Fruit fly (Drosophila melanogaster): ENCODE measurements around the gene pum.
A peak's percentile ranks its signal among the peaks of the same experiment; 100 is the strongest.

Gene pum

dm6 chr3R:9064874-9065273 lies 172.6 kb downstream of the pum start, which contains the start of the genes beag and Ada (continued):
- TF ChIP-seq ash1 (GFP tag; optimal IDR thresholded peaks at IDR 0.05) (no peak), trh (GFP tag; optimal IDR thresholded peaks at IDR 0.05) (no peak), crc (GFP tag; optimal IDR thresholded peaks at IDR 0.05) (no peak), mld (GFP tag; IDR thresholded peaks at IDR 0.05; ENCODE audit: partially characterized antibody) (no peak), CG12769 (tag; optimal IDR thresholded peaks at IDR 0.05) (no peak), fd3F (GFP tag; optimal IDR thresholded peaks at IDR 0.05) (no peak), Chrac-16 (GFP tag; optimal IDR thresholded peaks at IDR 0.05) (peak; percentile 1), btn (GFP tag; optimal IDR thresholded peaks at IDR 0.05) (no peak), lilli (GFP tag; optimal IDR thresholded peaks at IDR 0.05) (peak; percentile 67), salm (tag; optimal IDR thresholded peaks at IDR 0.05) (no peak), Dref (GFP tag; IDR thresholded peaks at IDR 0.05) (peak; percentile 90), yki (optimal IDR thresholded peaks at IDR 0.05) (no peak), CG10543 (GFP tag; optimal IDR thresholded peaks at IDR 0.05) (peak; percentile 8), CrebB (tag; optimal IDR thresholded peaks at IDR 0.05) (peak; percentile 5), knrl (GFP tag; IDR thresholded peaks at IDR 0.05; ENCODE audit: partially characterized antibody) (peak; percentile 34; the same call in 1 of the 3 replicates), BtbVII (GFP tag; optimal IDR thresholded peaks at IDR 0.05) (no peak), CG7786 (GFP tag; optimal IDR thresholded peaks at IDR 0.05) (peak; percentile 25), CG10209 (GFP tag; optimal IDR thresholded peaks at IDR 0.05) (no peak), CG17385 (GFP tag; optimal IDR thresholded peaks at IDR 0.05) (peak; percentile 99), cato (GFP tag; optimal IDR thresholded peaks at IDR 0.05; ENCODE audit: borderline replicate concordance) (no peak), CG14667 (GFP tag; IDR thresholded peaks at IDR 0.05) (no peak), Rfx (GFP tag; IDR thresholded peaks at IDR 0.05) (peak; percentile 82), dan (GFP tag; IDR thresholded peaks at IDR 0.05) (no peak), CG7271 (tag; optimal IDR thresholded peaks at IDR 0.05) (no peak), CG17361 (GFP tag; IDR thresholded peaks at IDR 0.05) (no peak), Blimp-1 (GFP tag; optimal IDR thresholded peaks at IDR 0.05) (no peak), NK7.1 (GFP tag; optimal IDR thresholded peaks at IDR 0.05) (no peak), CG15479 (GFP tag; optimal IDR thresholded peaks at IDR 0.05) (no peak), CG4424 (GFP tag; optimal IDR thresholded peaks at IDR 0.05) (peak; percentile 36), twi (tag; optimal IDR thresholded peaks at IDR 0.05) (peak; percentile 36), Optix (GFP tag; IDR thresholded peaks at IDR 0.05) (no peak), jigr1 (GFP tag; IDR thresholded peaks at IDR 0.05) (no peak), NC2β (GFP tag; optimal IDR thresholded peaks at IDR 0.05) (no peak), CG33557 (GFP tag; optimal IDR thresholded peaks at IDR 0.05) (no peak), Hr39 (optimal IDR thresholded peaks at IDR 0.05) (no peak), org-1 (GFP tag; optimal IDR thresholded peaks at IDR 0.05) (no peak), nerfin-1 (tag; optimal IDR thresholded peaks at IDR 0.05) (peak; percentile 34), Dbx (GFP tag; IDR thresholded peaks at IDR 0.05) (peak; percentile 28; the same call in 1 of the 3 replicates), Gug (GFP tag; IDR thresholded peaks at IDR 0.05) (no peak), CG17186 (GFP tag; optimal IDR thresholded peaks at IDR 0.05) (peak; percentile 47), Stat92E (GFP tag; optimal IDR thresholded peaks at IDR 0.05) (peak in 1 of 3 experiments; percentile 59), seq (GFP tag; IDR thresholded peaks at IDR 0.05) (no peak), Sry-β (GFP tag; optimal IDR thresholded peaks at IDR 0.05) (peak; percentile 99), peb (GFP tag; IDR thresholded peaks at IDR 0.05) (no peak), Fer2 (tag; optimal IDR thresholded peaks at IDR 0.05) (peak; percentile 26), CG6272 (GFP tag; IDR thresholded peaks at IDR 0.05) (no peak), CG10565 (GFP tag; optimal IDR thresholded peaks at IDR 0.05) (no peak), CHES-1-like (GFP tag; optimal IDR thresholded peaks at IDR 0.05) (peak; percentile 80), crp (GFP tag; optimal IDR thresholded peaks at IDR 0.05) (no peak), cg (GFP tag; optimal IDR thresholded peaks at IDR 0.05) (no peak), vnd (GFP tag; IDR thresholded peaks at IDR 0.05; ENCODE audit: partially characterized antibody) (no peak), CG9876 (GFP tag; optimal IDR thresholded peaks at IDR 0.05) (no peak)
